Fruit fly (Drosophila melanogaster) whole organism, adult: Measurements from ENCODE around the gene GstZ1.

Experiments used
- CG11617 ChIP-seq: fragments of 200-800 bp; sonication (Bioruptor generic); optimal IDR thresholded peaks from 2 replicates; lab custom pipeline; 2017; ENCODE audit warnings: mild to moderate bottlenecking, missing biosample characterization, missing genetic modification reagents, missing genetic modification characterization
- CG12768 ChIP-seq: fragments of 200-800 bp; sonication (Bioruptor generic); optimal IDR thresholded peaks from 2 replicates; lab custom pipeline; 2017; ENCODE audit warnings: missing biosample characterization, missing genetic modification characterization, mild to moderate bottlenecking, moderate library complexity, missing genetic modification reagents
- CG14711 ChIP-seq: fragments of 200-800 bp; sonication (Bioruptor generic); optimal IDR thresholded peaks from 2 replicates; lab custom pipeline; 2018; ENCODE audit warnings: missing biosample characterization, mild to moderate bottlenecking, missing genetic modification characterization, moderate library complexity
- CG1620 ChIP-seq: fragments of 200-800 bp; sonication (Bioruptor generic); optimal IDR thresholded peaks from 2 replicates; lab custom pipeline; 2016; ENCODE audit warnings: missing biosample characterization, missing genetic modification characterization
- CG33017 ChIP-seq: fragments of 200-800 bp; sonication (Bioruptor generic); optimal IDR thresholded peaks from 2 replicates; lab custom pipeline; 2018; ENCODE audit warnings: missing biosample characterization, mild to moderate bottlenecking, missing genetic modification characterization, moderate library complexity
- CG5204 ChIP-seq: fragments of 200-800 bp; sonication (Bioruptor generic); optimal IDR thresholded peaks from 2 replicates; lab custom pipeline; 2016; ENCODE audit warnings: missing biosample characterization, missing genetic modification characterization
- CG7045 ChIP-seq: fragments of 200-800 bp; sonication (Bioruptor generic); optimal IDR thresholded peaks from 2 replicates; lab custom pipeline; 2017; ENCODE audit warnings: missing biosample characterization, mild to moderate bottlenecking, missing genetic modification characterization
- CG7101 ChIP-seq: fragments of 200-800 bp; sonication (Bioruptor generic); optimal IDR thresholded peaks from 2 replicates; lab custom pipeline; 2018; ENCODE audit warnings: missing biosample characterization, mild to moderate bottlenecking, missing genetic modification characterization, moderate library complexity
- Clk ChIP-seq: fragments of 200-800 bp; sonication (Bioruptor generic); optimal IDR thresholded peaks from 2 replicates; lab custom pipeline; 2017; ENCODE audit warnings: missing biosample characterization, missing genetic modification characterization
- Crg-1 ChIP-seq: fragments of 200-800 bp; sonication (Bioruptor generic); optimal IDR thresholded peaks from 2 replicates; lab custom pipeline; 2016; ENCODE audit warnings: missing biosample characterization, missing genetic modification characterization
- Hr96 ChIP-seq: fragments of 200-800 bp; sonication (Bioruptor generic); optimal IDR thresholded peaks from 2 replicates; lab custom pipeline; 2016; ENCODE audit warnings: missing biosample characterization, missing genetic modification characterization
- Mnt ChIP-seq: fragments of 200-800 bp; sonication (Bioruptor generic); optimal IDR thresholded peaks from 2 replicates; lab custom pipeline; 2016; ENCODE audit warnings: missing biosample characterization, mild to moderate bottlenecking, missing genetic modification characterization
- bab1 ChIP-seq: fragments of 200-800 bp; sonication (Bioruptor generic); optimal IDR thresholded peaks from 3 replicates; lab custom pipeline; 2019; ENCODE audit warnings: missing biosample characterization, mild to moderate bottlenecking, missing genetic modification characterization, moderate library complexity
- cic ChIP-seq: fragments of 200-800 bp; sonication (Bioruptor generic); optimal IDR thresholded peaks from 2 replicates; lab custom pipeline; 2017; ENCODE audit warnings: missing biosample characterization, mild to moderate bottlenecking, missing genetic modification characterization, moderate library complexity
- cnc ChIP-seq, 2 experiments: fragments of >200 bp; optimal IDR thresholded peaks; 2 replicates each; lab custom pipeline; 2017
- kay ChIP-seq: fragments of 200-800 bp; sonication (Bioruptor generic); peaks from one replicate; lab custom pipeline; 2016; ENCODE audit warnings: missing biosample characterization, missing genetic modification characterization, borderline replicate concordance
- ovo ChIP-seq: fragments of 200-800 bp; sonication (Bioruptor generic); optimal IDR thresholded peaks from 2 replicates; lab custom pipeline; 2016; ENCODE audit warnings: missing biosample characterization, missing genetic modification characterization
- pad ChIP-seq: fragments of 200-800 bp; sonication (Bioruptor generic); optimal IDR thresholded peaks from 3 replicates; lab custom pipeline; 2017; ENCODE audit warnings: missing biosample characterization, missing genetic modification characterization, mild to moderate bottlenecking, moderate library complexity, missing genetic modification reagents
- tj ChIP-seq: fragments of 200-800 bp; sonication (Bioruptor generic); optimal IDR thresholded peaks from 3 replicates; lab custom pipeline; 2017; ENCODE audit warnings: missing biosample characterization, mild to moderate bottlenecking, missing genetic modification characterization, moderate library complexity
- toe ChIP-seq: fragments of 200-800 bp; sonication (Bioruptor generic); optimal IDR thresholded peaks from 2 replicates; lab custom pipeline; 2016; ENCODE audit warnings: missing biosample characterization, missing genetic modification characterization

Gene GstZ1

DNA sequence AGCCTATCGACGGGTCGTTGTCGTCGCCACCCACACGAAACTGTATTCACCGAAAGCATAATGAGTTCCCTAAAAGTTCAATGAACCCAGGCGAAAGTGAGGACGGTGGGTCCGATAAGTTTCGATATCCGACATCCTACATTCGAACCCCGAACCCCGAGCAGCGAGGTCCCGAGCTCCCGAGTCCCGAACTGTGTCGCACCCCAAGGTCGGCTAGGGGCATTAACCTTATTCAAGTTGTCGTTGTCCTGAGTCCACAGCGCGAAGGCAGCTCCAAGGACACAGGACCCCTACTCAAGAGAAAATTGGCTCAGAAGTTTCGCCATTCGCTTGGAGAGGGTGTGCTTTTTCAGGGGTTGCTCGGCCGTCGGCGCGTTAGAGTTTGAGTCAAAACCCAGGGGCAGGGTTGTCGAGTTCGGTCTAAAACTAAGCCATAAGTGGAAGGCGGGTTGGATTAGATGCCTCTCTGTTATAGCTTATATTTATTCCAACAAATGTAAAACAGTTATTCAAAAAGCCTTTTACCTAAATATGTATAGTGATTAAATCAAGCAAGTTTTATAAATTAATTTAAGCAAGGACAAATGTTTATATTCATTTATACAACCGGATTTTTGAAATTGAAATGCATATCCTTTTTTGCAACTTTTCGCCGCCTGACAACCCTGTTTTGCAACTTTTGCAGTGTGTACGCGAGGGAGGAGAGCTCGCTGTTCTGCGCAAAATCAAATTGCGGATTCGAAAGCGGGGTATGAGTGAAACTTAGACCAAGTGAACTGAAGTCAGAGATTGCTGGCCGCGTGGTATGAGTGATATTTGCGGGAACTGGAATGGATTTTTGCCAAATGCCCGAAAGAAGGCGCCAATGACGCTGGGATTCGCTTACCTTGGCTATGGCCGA, 3.3 kb upstream of the GstZ1 start:
- peak; percentile 36 for TF ChIP-seq kay (GFP tag; lab: Kevin White, UChicago)
- TF ChIP-seq tj (GFP tag; lab: Kevin White, UChicago) = no peak
- peak; percentile 81 for TF ChIP-seq pad (GFP tag; lab: Kevin White, UChicago)
- TF ChIP-seq ovo = no peak
- TF ChIP-seq Clk (GFP tag; lab: Kevin White, UChicago) = peak; percentile 79
- TF ChIP-seq CG5204 = no peak
- TF ChIP-seq bab1 (GFP tag; lab: Kevin White, UChicago) = no peak
- TF ChIP-seq CG11617 (GFP tag; lab: Kevin White, UChicago) = peak; percentile 71
- TF ChIP-seq CG1620 (GFP tag; lab: Kevin White, UChicago) = no peak
- TF ChIP-seq CG7045 (GFP tag; lab: Kevin White, UChicago) = peak; percentile 87
- TF ChIP-seq Crg-1 (GFP tag; lab: Kevin White, UChicago) = peak; percentile 31
- peak; percentile 76 for TF ChIP-seq toe (GFP tag; lab: Kevin White, UChicago)
- peak; percentile 84 for TF ChIP-seq CG12768 (GFP tag; lab: Kevin White, UChicago)
- peak; percentile 71 for TF ChIP-seq Hr96 (GFP tag; lab: Kevin White, UChicago)
- no peak for TF ChIP-seq cnc (optimal IDR thresholded peaks at IDR 0.05; lab: Kevin White, UChicago)
- peak; percentile 76 for TF ChIP-seq CG14711 (tag; lab: Kevin White, UChicago)
- peak; percentile 76 for TF ChIP-seq CG7101 (tag; lab: Kevin White, UChicago)
- TF ChIP-seq CG33017 (tag; lab: Kevin White, UChicago) = peak; percentile 84
- TF ChIP-seq Mnt = peak; percentile 20
- TF ChIP-seq cic (GFP tag; lab: Kevin White, UChicago) = peak; percentile 60

- no peak for TF ChIP-seq CG7101 (tag; lab: Kevin White, UChicago)
- TF ChIP-seq CG14711 (tag; lab: Kevin White, UChicago) = no peak
- TF ChIP-seq bab1 (GFP tag; lab: Kevin White, UChicago) = no peak
- TF ChIP-seq CG1620 (GFP tag; lab: Kevin White, UChicago) = no peak
- no peak for TF ChIP-seq Mnt
- TF ChIP-seq ovo = no peak
- no peak for TF ChIP-seq kay (GFP tag; lab: Kevin White, UChicago)
- no peak for TF ChIP-seq cnc (optimal IDR thresholded peaks at IDR 0.05; lab: Kevin White, UChicago)
- TF ChIP-seq pad (GFP tag; lab: Kevin White, UChicago) = no peak
- TF ChIP-seq Hr96 (GFP tag; lab: Kevin White, UChicago) = no peak
- TF ChIP-seq CG7045 (GFP tag; lab: Kevin White, UChicago) = no peak
- no peak for TF ChIP-seq Clk (GFP tag; lab: Kevin White, UChicago)
- TF ChIP-seq CG33017 (tag; lab: Kevin White, UChicago) = no peak
- TF ChIP-seq toe (GFP tag; lab: Kevin White, UChicago) = no peak
- TF ChIP-seq CG5204 = no peak
- TF ChIP-seq Crg-1 (GFP tag; lab: Kevin White, UChicago) = no peak
- no peak for TF ChIP-seq CG11617 (GFP tag; lab: Kevin White, UChicago)
- no peak for TF ChIP-seq tj (GFP tag; lab: Kevin White, UChicago)
Measured at dm6 chr3R:9454980-9455379, 1.4 kb downstream of the GstZ1 start.

dm6 chr3R:9450672-9451071, 5.7 kb downstream of the GstZ1 start:
- TF ChIP-seq CG12768 (GFP tag; lab: Kevin White, UChicago) = no peak
- TF ChIP-seq Clk (GFP tag; lab: Kevin White, UChicago) = no peak
- TF ChIP-seq ovo = no peak
- TF ChIP-seq Hr96 (GFP tag; lab: Kevin White, UChicago) = no peak
- no peak for TF ChIP-seq CG7101 (tag; lab: Kevin White, UChicago)
- no peak for TF ChIP-seq Mnt
- TF ChIP-seq CG7045 (GFP tag; lab: Kevin White, UChicago) = no peak
- no peak for TF ChIP-seq kay (GFP tag; lab: Kevin White, UChicago)
- TF ChIP-seq bab1 (GFP tag; lab: Kevin White, UChicago) = no peak
- no peak for TF ChIP-seq cnc (optimal IDR thresholded peaks at IDR 0.05; lab: Kevin White, UChicago)
- TF ChIP-seq CG14711 (tag; lab: Kevin White, UChicago) = no peak
- TF ChIP-seq cic (GFP tag; lab: Kevin White, UChicago) = no peak
- no peak for TF ChIP-seq CG5204
- no peak for TF ChIP-seq tj (GFP tag; lab: Kevin White, UChicago)
- no peak for TF ChIP-seq CG1620 (GFP tag; lab: Kevin White, UChicago)
- no peak for TF ChIP-seq CG33017 (tag; lab: Kevin White, UChicago)
- TF ChIP-seq Crg-1 (GFP tag; lab: Kevin White, UChicago) = no peak
- TF ChIP-seq pad (GFP tag; lab: Kevin White, UChicago) = no peak

- no peak for TF ChIP-seq tj (GFP tag; lab: Kevin White, UChicago)
- no peak for TF ChIP-seq pad (GFP tag; lab: Kevin White, UChicago)
- no peak for TF ChIP-seq CG7101 (tag; lab: Kevin White, UChicago)
- no peak for TF ChIP-seq cnc (optimal IDR thresholded peaks at IDR 0.05; lab: Kevin White, UChicago)
- TF ChIP-seq CG12768 (GFP tag; lab: Kevin White, UChicago) = no peak
- TF ChIP-seq Mnt = no peak
- no peak for TF ChIP-seq CG33017 (tag; lab: Kevin White, UChicago)
- TF ChIP-seq ovo = no peak
- no peak for TF ChIP-seq kay (GFP tag; lab: Kevin White, UChicago)
- TF ChIP-seq CG11617 (GFP tag; lab: Kevin White, UChicago) = no peak
- TF ChIP-seq CG14711 (tag; lab: Kevin White, UChicago) = no peak
- TF ChIP-seq bab1 (GFP tag; lab: Kevin White, UChicago) = no peak
- TF ChIP-seq toe (GFP tag; lab: Kevin White, UChicago) = no peak
- TF ChIP-seq Crg-1 (GFP tag; lab: Kevin White, UChicago) = no peak
- TF ChIP-seq Clk (GFP tag; lab: Kevin White, UChicago) = no peak
Measured at dm6 chr3R:9448320-9448719, 8.0 kb downstream of the GstZ1 start.

- TF ChIP-seq Crg-1 (GFP tag; lab: Kevin White, UChicago) (no peak), tj (GFP tag; lab: Kevin White, UChicago) (no peak), CG33017 (tag; lab: Kevin White, UChicago) (no peak)
Measured at dm6 chr3R:9441996-9442395, 14.3 kb downstream of the GstZ1 start.
